5 worm cellular contexts compared by ENCODE assay signal in the genomic region with DNA sequence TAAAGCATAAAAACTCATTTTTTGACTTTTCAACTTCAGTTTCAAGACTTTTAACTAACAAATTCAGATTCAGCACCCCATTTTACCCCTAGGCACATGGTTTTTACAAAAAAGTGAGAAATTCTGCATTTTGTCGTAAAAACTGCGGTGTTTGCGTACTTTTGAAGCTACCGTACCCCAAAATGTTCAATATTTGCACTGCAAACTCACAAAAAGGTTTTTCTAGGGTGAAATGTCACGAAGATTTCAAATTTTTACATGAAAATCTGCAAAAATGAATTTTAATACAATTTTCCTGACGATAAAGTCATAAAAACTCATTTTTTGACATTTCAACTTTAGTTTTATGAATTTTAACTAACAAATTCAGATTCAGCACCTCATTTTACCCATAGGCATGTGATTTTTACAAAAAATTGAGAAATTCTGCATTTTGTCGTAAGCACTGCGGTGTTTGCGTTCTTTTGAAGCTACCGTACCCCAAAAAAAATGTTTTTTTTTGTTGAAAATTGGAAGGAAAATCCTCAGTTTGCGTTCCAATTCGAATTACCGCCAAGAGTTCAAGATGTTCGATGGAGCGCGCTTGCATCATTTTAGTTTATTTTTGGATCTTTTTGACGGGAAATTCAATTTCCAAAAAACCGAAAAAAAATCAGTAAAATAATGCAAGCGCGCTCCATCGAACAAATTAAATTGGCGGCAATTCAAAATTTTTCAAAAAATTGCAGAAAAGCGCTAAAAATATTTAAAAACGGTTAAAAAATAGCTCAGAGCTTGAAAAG.
TF ChIP-seq lines count a peak whose summit lies in the region.

No protein-coding gene starts in this region.

TF ChIP-seq in whole organism, L1 larva, 84 proteins besides CTCF, POLR2A, EP300 and RAD21 (continued from another document and continues in another):
- TF ChIP-seq elt-3 (tag; optimal IDR thresholded peaks at IDR 0.05; lab: Kevin White, UChicago) (no peak), tbx-2 (tag; optimal IDR thresholded peaks at IDR 0.05; lab: Kevin White, UChicago) (no peak), C16A3.4 (tag; optimal IDR thresholded peaks at IDR 0.05; lab: Kevin White, UChicago) (no peak), ceh-82 (tag; optimal IDR thresholded peaks at IDR 0.05; lab: Kevin White, UChicago) (no peak), grh-1 (GFP tag; IDR thresholded peaks at IDR 0.05; lab: Robert Waterston, UW) (no peak), C04F5.9 (tag; optimal IDR thresholded peaks at IDR 0.05; lab: Kevin White, UChicago) (no peak), ama-1 (optimal IDR thresholded peaks at IDR 0.05; lab: Kevin White, UChicago) (peak; percentile 71), nhr-237 (tag; optimal IDR thresholded peaks at IDR 0.05; lab: Kevin White, UChicago) (no peak), C34B4.2 (tag; optimal IDR thresholded peaks at IDR 0.05; lab: Kevin White, UChicago) (no peak), ztf-4 (tag; optimal IDR thresholded peaks at IDR 0.05; lab: Kevin White, UChicago) (peak; percentile 23), hlh-17 (GFP tag; optimal IDR thresholded peaks at IDR 0.05; lab: Kevin White, UChicago; ENCODE audit: borderline replicate concordance) (no peak), fos-1 (tag; optimal IDR thresholded peaks at IDR 0.05; lab: Kevin White, UChicago) (no peak), tlp-1 (tag; optimal IDR thresholded peaks at IDR 0.05; lab: Kevin White, UChicago) (no peak), lir-3 (tag; optimal IDR thresholded peaks at IDR 0.05; lab: Kevin White, UChicago; ENCODE audit: poor library complexity) (no peak), lin-13 (GFP tag; optimal IDR thresholded peaks at IDR 0.05; lab: Kevin White, UChicago) (peak; percentile 64), nhr-20 (tag; optimal IDR thresholded peaks at IDR 0.05; lab: Kevin White, UChicago) (peak; percentile 20), aly-2 (tag; optimal IDR thresholded peaks at IDR 0.05; lab: Kevin White, UChicago) (peak; percentile 39), unc-86 (tag; optimal IDR thresholded peaks at IDR 0.05; lab: Kevin White, UChicago) (no peak), hpl-2 (GFP tag; optimal IDR thresholded peaks at IDR 0.05; lab: Kevin White, UChicago) (no peak), Y116A8C.19 (tag; optimal IDR thresholded peaks at IDR 0.05; lab: Kevin White, UChicago; ENCODE audit: borderline replicate concordance) (no peak), lin-39 (tag; optimal IDR thresholded peaks at IDR 0.05; lab: Kevin White, UChicago) (no peak), vab-15 (tag; optimal IDR thresholded peaks at IDR 0.05; lab: Kevin White, UChicago) (no peak), nhr-12 (tag; optimal IDR thresholded peaks at IDR 0.05; lab: Kevin White, UChicago) (no peak), hlh-4 (tag; optimal IDR thresholded peaks at IDR 0.05; lab: Kevin White, UChicago) (no peak), pax-3 (tag; optimal IDR thresholded peaks at IDR 0.05; lab: Kevin White, UChicago) (no peak)

TF ChIP-seq in whole organism, L2 larva, 48 proteins besides CTCF, POLR2A, EP300 and RAD21 (continued from another document):
- TF ChIP-seq nhr-129 (tag; optimal IDR thresholded peaks at IDR 0.05; lab: Kevin White, UChicago) (no peak), snpc-4 (tag; optimal IDR thresholded peaks at IDR 0.05; lab: Kevin White, UChicago) (no peak), Y55F3AM.14 (GFP tag; optimal IDR thresholded peaks at IDR 0.05; lab: Kevin White, UChicago) (peak; percentile 49), fos-1 (tag; optimal IDR thresholded peaks at IDR 0.05; lab: Kevin White, UChicago) (no peak), crh-2 (tag; optimal IDR thresholded peaks at IDR 0.05; lab: Kevin White, UChicago) (no peak), F13H6.1 (tag; optimal IDR thresholded peaks at IDR 0.05; lab: Kevin White, UChicago) (peak; percentile 20), ztf-4 (tag; optimal IDR thresholded peaks at IDR 0.05; lab: Kevin White, UChicago) (peak; percentile 82), elt-1 (tag; optimal IDR thresholded peaks at IDR 0.05; lab: Kevin White, UChicago) (no peak), ztf-11 (tag; optimal IDR thresholded peaks at IDR 0.05; lab: Kevin White, UChicago) (no peak), nhr-77 (tag; optimal IDR thresholded peaks at IDR 0.05; lab: Kevin White, UChicago) (no peak), zag-1 (tag; optimal IDR thresholded peaks at IDR 0.05; lab: Kevin White, UChicago) (no peak), lin-39 (tag; optimal IDR thresholded peaks at IDR 0.05; lab: Kevin White, UChicago) (no peak), nhr-25 (tag; optimal IDR thresholded peaks at IDR 0.05; lab: Kevin White, UChicago) (peak; percentile 45), ama-1 (optimal IDR thresholded peaks at IDR 0.05; lab: Kevin White, UChicago) (peak; percentile 84), nhr-237 (tag; optimal IDR thresholded peaks at IDR 0.05; lab: Kevin White, UChicago) (no peak), lsy-2 (tag; optimal IDR thresholded peaks at IDR 0.05; lab: Kevin White, UChicago) (peak; percentile 52 to 86), nhr-21 (tag; optimal IDR thresholded peaks at IDR 0.05; lab: Kevin White, UChicago) (no peak), elt-3 (tag; optimal IDR thresholded peaks at IDR 0.05; lab: Kevin White, UChicago) (no peak), ceh-16 (tag; optimal IDR thresholded peaks at IDR 0.05; lab: Kevin White, UChicago) (no peak), lin-13 (GFP tag; optimal IDR thresholded peaks at IDR 0.05; lab: Kevin White, UChicago) (peak; percentile 77), lin-11 (tag; optimal IDR thresholded peaks at IDR 0.05; lab: Kevin White, UChicago) (no peak), C34F6.9 (tag; optimal IDR thresholded peaks at IDR 0.05; lab: Kevin White, UChicago) (peak; percentile 18), skn-1 (tag; optimal IDR thresholded peaks at IDR 0.05; lab: Kevin White, UChicago) (no peak), nhr-23 (tag; optimal IDR thresholded peaks at IDR 0.05; lab: Kevin White, UChicago) (no peak), egl-27 (tag; optimal IDR thresholded peaks at IDR 0.05; lab: Kevin White, UChicago) (no peak), sma-3 (GFP tag; optimal IDR thresholded peaks at IDR 0.05; lab: Kevin White, UChicago) (peak; percentile 26)
TF ChIP-seq in whole organism, L2 larva: peak in this region for 10.

TF ChIP-seq in whole organism, L3 larva, 47 proteins besides CTCF, POLR2A, EP300 and RAD21 (continued from another document):
- TF ChIP-seq tbx-2 (tag; optimal IDR thresholded peaks at IDR 0.05; lab: Kevin White, UChicago): no peak
- no peak for TF ChIP-seq nhr-12 (tag; optimal IDR thresholded peaks at IDR 0.05; lab: Kevin White, UChicago)
- peak; percentile 68 for TF ChIP-seq lin-15B (tag; optimal IDR thresholded peaks at IDR 0.05; lab: Kevin White, UChicago)
- no peak for TF ChIP-seq pqm-1 (tag; optimal IDR thresholded peaks at IDR 0.05; lab: Kevin White, UChicago)
- TF ChIP-seq lsy-12 (tag; optimal IDR thresholded peaks at IDR 0.05; lab: Kevin White, UChicago): peak; percentile 42
- peak; percentile 59 for TF ChIP-seq ztf-4 (tag; optimal IDR thresholded peaks at IDR 0.05; lab: Kevin White, UChicago)
- peak; percentile 94 for TF ChIP-seq ama-1 (optimal IDR thresholded peaks at IDR 0.05; lab: Kevin White, UChicago)
- peak; percentile 4 for TF ChIP-seq ceh-28 (tag; optimal IDR thresholded peaks at IDR 0.05; lab: Kevin White, UChicago)

TF ChIP-seq in whole organism, L4 larva, 104 proteins besides CTCF, POLR2A, EP300 and RAD21 (continued from another document and continues in another):
- peak in 1 of 2 experiments; percentile 49 for TF ChIP-seq hif-1 (tag; optimal IDR thresholded peaks at IDR 0.05; lab: Kevin White, UChicago)
- no peak for TF ChIP-seq ceh-32 (tag; optimal IDR thresholded peaks at IDR 0.05; lab: Kevin White, UChicago; ENCODE audit: poor library complexity)
- no peak for TF ChIP-seq zfp-2 (tag; optimal IDR thresholded peaks at IDR 0.05; lab: Kevin White, UChicago)
- peak; percentile 68 for TF ChIP-seq lin-13 (GFP tag; optimal IDR thresholded peaks at IDR 0.05; lab: Kevin White, UChicago)
- no peak for TF ChIP-seq zfp-3 (GFP tag; conservative IDR thresholded peaks at IDR 0.05; lab: Robert Waterston, UW)
- TF ChIP-seq nhr-42 (GFP tag; IDR thresholded peaks at IDR 0.05; lab: Robert Waterston, UW): peak; percentile 65; the same call in 1 of the 2 replicates
- TF ChIP-seq T20F7.1 (GFP tag; optimal IDR thresholded peaks at IDR 0.05; lab: Kevin White, UChicago): no peak
- peak; percentile 28 for TF ChIP-seq hlh-30 (tag; optimal IDR thresholded peaks at IDR 0.05; lab: Kevin White, UChicago; ENCODE audit: insufficient read depth)
- peak; percentile 21; the same call in 1 of the 2 replicates for TF ChIP-seq dmd-6 (GFP tag; IDR thresholded peaks at IDR 0.05; lab: Robert Waterston, UW)
- no peak for TF ChIP-seq ZK546.5 (tag; optimal IDR thresholded peaks at IDR 0.05; lab: Kevin White, UChicago)
- no peak for TF ChIP-seq ztf-7 (tag; optimal IDR thresholded peaks at IDR 0.05; lab: Kevin White, UChicago)
- TF ChIP-seq ceh-44 (GFP tag; IDR thresholded peaks at IDR 0.05; lab: Robert Waterston, UW): no peak
- peak; percentile 74 for TF ChIP-seq nhr-102 (tag; optimal IDR thresholded peaks at IDR 0.05; lab: Kevin White, UChicago)
- TF ChIP-seq nhr-41 (GFP tag; IDR thresholded peaks at IDR 0.05; lab: Robert Waterston, UW): 0 out of 2 replicates have a peak, but pooled peaks have one; percentile 35
- TF ChIP-seq sdz-12 (GFP tag; optimal IDR thresholded peaks at IDR 0.05; lab: Kevin White, UChicago): peak; percentile 59
- no peak for TF ChIP-seq ZK337.2 (GFP tag; IDR thresholded peaks at IDR 0.05; lab: Robert Waterston, UW)
- peak; percentile 52; the same call in 1 of the 2 replicates for TF ChIP-seq vab-7 (GFP tag; IDR thresholded peaks at IDR 0.05; lab: Robert Waterston, UW)
- no peak for TF ChIP-seq fos-1 (tag; optimal IDR thresholded peaks at IDR 0.05; lab: Kevin White, UChicago)
- no peak for TF ChIP-seq rbr-2 (tag; optimal IDR thresholded peaks at IDR 0.05; lab: Kevin White, UChicago)
- no peak for TF ChIP-seq cey-2 (tag; optimal IDR thresholded peaks at IDR 0.05; lab: Kevin White, UChicago; ENCODE audit: borderline replicate concordance, insufficient read depth)
- no peak for TF ChIP-seq nhr-77 (tag; optimal IDR thresholded peaks at IDR 0.05; lab: Kevin White, UChicago)
- TF ChIP-seq attf-4 (tag; optimal IDR thresholded peaks at IDR 0.05; lab: Kevin White, UChicago): no peak
- peak; percentile 18 for TF ChIP-seq dve-1 (tag; optimal IDR thresholded peaks at IDR 0.05; lab: Kevin White, UChicago; ENCODE audit: insufficient read depth)
- TF ChIP-seq aha-1 (tag; lab: Kevin White, UChicago): peak; percentile 97
- no peak for TF ChIP-seq mxl-3 (GFP tag; optimal IDR thresholded peaks at IDR 0.05; lab: Kevin White, UChicago)
- 0 out of 2 replicates have a peak, but pooled peaks have one; percentile 71 for TF ChIP-seq Y48G9A.11 (GFP tag; IDR thresholded peaks at IDR 0.05; lab: Robert Waterston, UW)
- peak; percentile 91 for TF ChIP-seq ama-1 (optimal IDR thresholded peaks at IDR 0.05; lab: Kevin White, UChicago)
- 0 out of 2 replicates have a peak, but pooled peaks have one; percentile 3 for TF ChIP-seq madf-9 (GFP tag; conservative IDR thresholded peaks at IDR 0.05; lab: Robert Waterston, UW)
- TF ChIP-seq dpl-1 (GFP tag; optimal IDR thresholded peaks at IDR 0.05; lab: Kevin White, UChicago): peak; percentile 51
- TF ChIP-seq ceh-62 (tag; optimal IDR thresholded peaks at IDR 0.05; lab: Kevin White, UChicago): no peak
- peak; percentile 65 for TF ChIP-seq lim-7 (GFP tag; IDR thresholded peaks at IDR 0.05; lab: Robert Waterston, UW)
- no peak for TF ChIP-seq dmd-8 (GFP tag; IDR thresholded peaks at IDR 0.05; lab: Robert Waterston, UW)
- TF ChIP-seq duxl-1 (tag; optimal IDR thresholded peaks at IDR 0.05; lab: Kevin White, UChicago; ENCODE audit: poor library complexity): peak; percentile 76
- TF ChIP-seq ceh-82 (tag; optimal IDR thresholded peaks at IDR 0.05; lab: Kevin White, UChicago): no peak

TF ChIP-seq in whole organism, young adult, 124 proteins besides CTCF, POLR2A, EP300 and RAD21 (continued from another document and continues in another):
- TF ChIP-seq ceh-27 (GFP tag; optimal IDR thresholded peaks at IDR 0.05; lab: Kevin White, UChicago): no peak
- peak; percentile 43 for TF ChIP-seq lin-40 (tag; optimal IDR thresholded peaks at IDR 0.05; lab: Kevin White, UChicago)
- TF ChIP-seq lsy-27 (tag; optimal IDR thresholded peaks at IDR 0.05; lab: Kevin White, UChicago; ENCODE audit: borderline replicate concordance, insufficient read depth): no peak
- no peak for TF ChIP-seq ets-4 (GFP tag; optimal IDR thresholded peaks at IDR 0.05; lab: Kevin White, UChicago)
- TF ChIP-seq cebp-1 (GFP tag; IDR thresholded peaks at IDR 0.05; lab: Robert Waterston, UW): 0 out of 2 replicates have a peak, but pooled peaks have one; percentile 7
- TF ChIP-seq cebp-1 (tag; optimal IDR thresholded peaks at IDR 0.05; lab: Kevin White, UChicago): peak; percentile 68
- TF ChIP-seq hsf-1 (GFP tag; IDR thresholded peaks at IDR 0.05; lab: Robert Waterston, UW): peak; percentile 82
- TF ChIP-seq attf-5 (GFP tag; optimal IDR thresholded peaks at IDR 0.05; lab: Kevin White, UChicago): peak; percentile 64
- TF ChIP-seq mes-4 (tag; optimal IDR thresholded peaks at IDR 0.05; lab: Kevin White, UChicago): no peak
- no peak; the same call in 1 of the 2 replicates for TF ChIP-seq Y79H2A.3 (GFP tag; conservative IDR thresholded peaks at IDR 0.05; lab: Robert Waterston, UW)
- TF ChIP-seq ztf-18 (tag; optimal IDR thresholded peaks at IDR 0.05; lab: Kevin White, UChicago): peak; percentile 40
- TF ChIP-seq madf-10 (tag; optimal IDR thresholded peaks at IDR 0.05; lab: Kevin White, UChicago): peak; percentile 6
- TF ChIP-seq zim-3 (tag; optimal IDR thresholded peaks at IDR 0.05; lab: Kevin White, UChicago): peak; percentile 51
- TF ChIP-seq atf-7 (tag; optimal IDR thresholded peaks at IDR 0.05; lab: Kevin White, UChicago): peak; percentile 79
- TF ChIP-seq B0019.2 (GFP tag; conservative IDR thresholded peaks at IDR 0.05; lab: Robert Waterston, UW): no peak
- TF ChIP-seq ztf-25 (GFP tag; IDR thresholded peaks at IDR 0.05; lab: Robert Waterston, UW): peak; percentile 79
- TF ChIP-seq xnd-1 (tag; optimal IDR thresholded peaks at IDR 0.05; lab: Kevin White, UChicago): no peak
- no peak for TF ChIP-seq nfya-1 (tag; optimal IDR thresholded peaks at IDR 0.05; lab: Kevin White, UChicago; ENCODE audit: borderline replicate concordance, insufficient read depth)
- peak; percentile 89 for TF ChIP-seq chd-7 (tag; optimal IDR thresholded peaks at IDR 0.05; lab: Kevin White, UChicago)
- peak; percentile 29 for TF ChIP-seq ztf-3 (GFP tag; optimal IDR thresholded peaks at IDR 0.05; lab: Kevin White, UChicago)
- TF ChIP-seq nhr-90 (tag; optimal IDR thresholded peaks at IDR 0.05; lab: Kevin White, UChicago): peak; percentile 64
- no peak for TF ChIP-seq F55B11.4 (tag; optimal IDR thresholded peaks at IDR 0.05; lab: Kevin White, UChicago; ENCODE audit: borderline replicate concordance, insufficient read depth)
- no peak for TF ChIP-seq C06A6.2 (GFP tag; conservative IDR thresholded peaks at IDR 0.05; lab: Robert Waterston, UW)
- TF ChIP-seq cebp-2 (GFP tag; IDR thresholded peaks at IDR 0.05; lab: Robert Waterston, UW): 0 out of 2 replicates have a peak, but pooled peaks have one; percentile 4
- no peak for TF ChIP-seq hlh-26 (GFP tag; conservative IDR thresholded peaks at IDR 0.05; lab: Robert Waterston, UW)
- no peak for TF ChIP-seq nhr-80 (tag; optimal IDR thresholded peaks at IDR 0.05; lab: Kevin White, UChicago)
- peak; percentile 93 for TF ChIP-seq F10E7.11 (tag; optimal IDR thresholded peaks at IDR 0.05; lab: Kevin White, UChicago)
- no peak for TF ChIP-seq attf-3 (GFP tag; conservative IDR thresholded peaks at IDR 0.05; lab: Robert Waterston, UW)
- TF ChIP-seq repo-1 (tag; optimal IDR thresholded peaks at IDR 0.05; lab: Kevin White, UChicago): peak; percentile 93
- no peak for TF ChIP-seq snpc-1.3 (tag; optimal IDR thresholded peaks at IDR 0.05; lab: Kevin White, UChicago; ENCODE audit: insufficient read depth)
- peak; percentile 87 for TF ChIP-seq lin-54 (GFP tag; optimal IDR thresholded peaks at IDR 0.05; lab: Kevin White, UChicago)
- TF ChIP-seq nfyb-1 (GFP tag; IDR thresholded peaks at IDR 0.05; lab: Robert Waterston, UW): peak; percentile 96
- 0 out of 2 replicates have a peak, but pooled peaks have one; percentile 13 for TF ChIP-seq let-526 (GFP tag; IDR thresholded peaks at IDR 0.05; lab: Robert Waterston, UW)
- TF ChIP-seq hrde-1 (tag; optimal IDR thresholded peaks at IDR 0.05; lab: Kevin White, UChicago; ENCODE audit: borderline replicate concordance): peak; percentile 85
- peak; percentile 83 for TF ChIP-seq fkh-3 (tag; optimal IDR thresholded peaks at IDR 0.05; lab: Kevin White, UChicago)
- TF ChIP-seq hlh-12 (tag; optimal IDR thresholded peaks at IDR 0.05; lab: Kevin White, UChicago): peak; percentile 35
- peak in 1 of 2 experiments; percentile 41 for TF ChIP-seq rec-8 (tag; optimal IDR thresholded peaks at IDR 0.05; lab: Kevin White, UChicago)
